Worm (Caenorhabditis elegans): Measurements from ENCODE around the gene F54D8.10.

- TF ChIP-seq hmbx-1 (tag; optimal IDR thresholded peaks at IDR 0.05) (no peak), ama-1 (optimal IDR thresholded peaks at IDR 0.05) (no peak), hmg-4 (GFP tag; optimal IDR thresholded peaks at IDR 0.05) (no peak), pes-1 (GFP tag; IDR thresholded peaks at IDR 0.05) (no peak), flt-1 (GFP tag; IDR thresholded peaks at IDR 0.05) (no peak), ets-7 (tag; optimal IDR thresholded peaks at IDR 0.05) (no peak), B0310.2 (tag; optimal IDR thresholded peaks at IDR 0.05) (no peak), ceh-13 (GFP tag; optimal IDR thresholded peaks at IDR 0.05) (no peak), sea-1 (GFP tag; conservative IDR thresholded peaks at IDR 0.05) (no peak)
Observed at ce11 chrIII:5130654-5131053, 36.0 kb downstream of the F54D8.10 start.

Measured in whole organism, early embryonic.